Fruit fly (Drosophila melanogaster) whole organism, pupa: ENCODE data around the gene CG14926.

Experiments
- CG10348 ChIP-seq: fragments of 200-800 bp; sonication (Bioruptor generic); IDR thresholded peaks from 2 replicates; pipeline ENCODE4 v1.3.6; 2022; ENCODE audit warnings: missing biosample characterization, missing genetic modification characterization
- CG12605 ChIP-seq: fragments of 200-800 bp; sonication (Bioruptor generic); IDR thresholded peaks from 2 replicates; pipeline ENCODE4 v1.3.6; 2022; ENCODE audit warnings: missing biosample characterization, missing genetic modification characterization
- CG13204 ChIP-seq: fragments of 200-800 bp; sonication (Bioruptor generic); optimal IDR thresholded peaks from 2 replicates; lab custom pipeline; 2018; ENCODE audit warnings: missing biosample characterization, mild to moderate bottlenecking, missing genetic modification characterization, moderate library complexity
- CG14655 ChIP-seq: fragments of 200-800 bp; sonication (Bioruptor generic); optimal IDR thresholded peaks from 3 replicates; lab custom pipeline; 2017; ENCODE audit warnings: mild to moderate bottlenecking, missing biosample characterization, missing genetic modification reagents, missing genetic modification characterization
- CG15710 ChIP-seq: fragments of 200-800 bp; sonication (Bioruptor generic); optimal IDR thresholded peaks from 2 replicates; lab custom pipeline; 2018; ENCODE audit warnings: missing biosample characterization, mild to moderate bottlenecking, missing genetic modification characterization, moderate library complexity
- CG17806 ChIP-seq: fragments of 200-800 bp; sonication (Bioruptor generic); optimal IDR thresholded peaks from 2 replicates; lab custom pipeline; 2018; ENCODE audit warnings: missing biosample characterization, mild to moderate bottlenecking, missing genetic modification characterization, moderate library complexity
- CG32121 ChIP-seq: fragments of 200-800 bp; sonication (Bioruptor generic); IDR thresholded peaks from 2 replicates; pipeline ENCODE4 v1.3.6; 2022; ENCODE audit warnings: missing biosample characterization, missing genetic modification characterization
- CG34367 ChIP-seq: fragments of 200-800 bp; sonication (Bioruptor generic); optimal IDR thresholded peaks from 2 replicates; lab custom pipeline; 2018; ENCODE audit warnings: missing biosample characterization, mild to moderate bottlenecking, missing genetic modification characterization
- CG4496 ChIP-seq: fragments of 200-800 bp; sonication (Bioruptor generic); IDR thresholded peaks from 3 replicates; pipeline ENCODE4 v1.3.6; 2022; ENCODE audit warnings: missing biosample characterization, missing genetic modification characterization
- CG8159 ChIP-seq: fragments of 200-800 bp; sonication (Bioruptor generic); optimal IDR thresholded peaks from 3 replicates; lab custom pipeline; 2018; ENCODE audit warnings: missing biosample characterization, mild to moderate bottlenecking, missing genetic modification characterization, moderate library complexity
- CG8301 ChIP-seq: fragments of 200-800 bp; sonication (Bioruptor generic); optimal IDR thresholded peaks from 2 replicates; lab custom pipeline; 2018; ENCODE audit warnings: missing biosample characterization, mild to moderate bottlenecking, missing genetic modification characterization
- CG9948 ChIP-seq: fragments of 200-800 bp; sonication (Bioruptor generic); optimal IDR thresholded peaks from 2 replicates; lab custom pipeline; 2018; ENCODE audit warnings: missing biosample characterization, mild to moderate bottlenecking, missing genetic modification characterization, moderate library complexity
- D1 ChIP-seq: fragments of 200-800 bp; sonication (Bioruptor generic); optimal IDR thresholded peaks from 2 replicates; lab custom pipeline; 2018; ENCODE audit warnings: missing biosample characterization, mild to moderate bottlenecking, missing genetic modification characterization, moderate library complexity
- EcR ChIP-seq: fragments of 200-800 bp; sonication (Bioruptor generic); optimal IDR thresholded peaks from 3 replicates; lab custom pipeline; 2019; ENCODE audit warnings: missing biosample characterization, missing genetic modification characterization, mild to moderate bottlenecking, moderate library complexity, missing genetic modification reagents
- Ets98B ChIP-seq: fragments of 200-800 bp; sonication (Bioruptor generic); IDR thresholded peaks from 2 replicates; pipeline ENCODE4 v1.3.6; 2022; ENCODE audit warnings: missing biosample characterization, missing genetic modification characterization
- Pif1A ChIP-seq: fragments of 200-800 bp; sonication (Bioruptor generic); optimal IDR thresholded peaks from 3 replicates; lab custom pipeline; 2016; ENCODE audit warnings: missing biosample characterization, missing genetic modification characterization
- Pif1B ChIP-seq: fragments of 200-800 bp; sonication (Bioruptor generic); optimal IDR thresholded peaks from 3 replicates; lab custom pipeline; 2016; ENCODE audit warnings: missing biosample characterization, missing genetic modification characterization
- Snoo ChIP-seq: fragments of 200-800 bp; sonication (Bioruptor generic); optimal IDR thresholded peaks from 3 replicates; lab custom pipeline; 2017; ENCODE audit warnings: missing biosample characterization, mild to moderate bottlenecking, missing genetic modification characterization, inconsistent platforms
- fd96Ca ChIP-seq: fragments of 200-800 bp; sonication (Bioruptor generic); IDR thresholded peaks from 3 replicates; pipeline ENCODE4 v1.3.6; 2022; ENCODE audit warnings: missing biosample characterization, missing genetic modification characterization
- gl ChIP-seq: fragments of 200-800 bp; sonication (Bioruptor generic); optimal IDR thresholded peaks from 2 replicates; lab custom pipeline; 2018; ENCODE audit warnings: missing biosample characterization, mild to moderate bottlenecking, missing genetic modification characterization
- rn ChIP-seq: fragments of 200-800 bp; sonication (Bioruptor generic); IDR thresholded peaks from 2 replicates; pipeline ENCODE4 v1.3.6; 2022; ENCODE audit warnings: missing biosample characterization, missing genetic modification characterization

The CG14926 gene

dm6 chr2L:11328357-11328756, 14.8 kb downstream of the CG14926 start:
- peak; percentile 37 for TF ChIP-seq Pif1A
- TF ChIP-seq Snoo (tag; lab: Kevin White, UChicago), result peak; percentile 57
- TF ChIP-seq CG10348 (GFP tag; lab: Robert Waterston, UW), result no peak
- TF ChIP-seq gl (tag; lab: Kevin White, UChicago), result no peak
- TF ChIP-seq EcR (GFP tag; lab: Kevin White, UChicago), result no peak
- TF ChIP-seq CG17806 (tag; lab: Kevin White, UChicago), result peak; percentile 15
- TF ChIP-seq Ets98B (GFP tag; lab: Robert Waterston, UW), result peak; percentile 41; the same call in 1 of the 2 replicates
- no peak for TF ChIP-seq D1
- no peak for TF ChIP-seq CG12605 (GFP tag; lab: Robert Waterston, UW)
- peak; percentile 40; the same call in 1 of the 3 replicates for TF ChIP-seq fd96Ca
- no peak for TF ChIP-seq CG9948 (tag; lab: Kevin White, UChicago)
- TF ChIP-seq CG8301 (tag; lab: Kevin White, UChicago), result peak; percentile 38
- TF ChIP-seq CG32121, result no peak
- TF ChIP-seq rn, result no peak
- TF ChIP-seq CG15710 (tag; lab: Kevin White, UChicago), result peak; percentile 18
- no peak for TF ChIP-seq Pif1B
- no peak; the same call in 2 of the 3 replicates for TF ChIP-seq CG4496 (GFP tag; lab: Robert Waterston, UW)
- TF ChIP-seq CG34367 (tag; lab: Kevin White, UChicago), result peak; percentile 6
- no peak for TF ChIP-seq CG13204 (GFP tag; lab: Kevin White, UChicago)
- peak; percentile 43 for TF ChIP-seq CG14655 (GFP tag; lab: Kevin White, UChicago)
- peak; percentile 27 for TF ChIP-seq CG8159
- TF ChIP-seq, all 21 proteins: peak for 10

dm6 chr2L:11326373-11326772, 16.7 kb downstream of the CG14926 start:
- TF ChIP-seq CG13204 (GFP tag; lab: Kevin White, UChicago) (no peak), Snoo (tag; lab: Kevin White, UChicago) (peak; percentile 60), CG8159 (peak; percentile 65), EcR (GFP tag; lab: Kevin White, UChicago) (no peak), CG12605 (GFP tag; lab: Robert Waterston, UW) (no peak), CG14655 (GFP tag; lab: Kevin White, UChicago) (no peak), rn (no peak), Pif1B (peak; percentile 25), CG17806 (tag; lab: Kevin White, UChicago) (peak; percentile 15), Pif1A (peak; percentile 31), D1 (no peak), gl (tag; lab: Kevin White, UChicago) (no peak), CG8301 (tag; lab: Kevin White, UChicago) (no peak), CG15710 (tag; lab: Kevin White, UChicago) (peak; percentile 14), CG10348 (GFP tag; lab: Robert Waterston, UW) (no peak), fd96Ca (0 out of 3 replicates have a peak, but pooled peaks have one; percentile 9), CG9948 (tag; lab: Kevin White, UChicago) (peak; percentile 8), Ets98B (GFP tag; lab: Robert Waterston, UW) (no peak), CG4496 (GFP tag; lab: Robert Waterston, UW) (0 out of 3 replicates have a peak, but pooled peaks have one; percentile 12), CG34367 (tag; lab: Kevin White, UChicago) (no peak), CG32121 (no peak)
- TF ChIP-seq, all 21 proteins: peak for 9

- TF ChIP-seq CG10348 (GFP tag; lab: Robert Waterston, UW) (no peak), CG4496 (GFP tag; lab: Robert Waterston, UW) (peak; percentile 97), CG15710 (tag; lab: Kevin White, UChicago) (peak; percentile 96), Snoo (tag; lab: Kevin White, UChicago) (peak; percentile 91), Ets98B (GFP tag; lab: Robert Waterston, UW) (peak; percentile 96), D1 (peak; percentile 86), CG8159 (peak; percentile 94), EcR (GFP tag; lab: Kevin White, UChicago) (peak; percentile 18), CG34367 (tag; lab: Kevin White, UChicago) (peak; percentile 96), Pif1A (peak; percentile 96), CG14655 (GFP tag; lab: Kevin White, UChicago) (peak; percentile 95), CG13204 (GFP tag; lab: Kevin White, UChicago) (peak; percentile 87), fd96Ca (peak; percentile 95), CG8301 (tag; lab: Kevin White, UChicago) (peak; percentile 94), gl (tag; lab: Kevin White, UChicago) (peak; percentile 93), Pif1B (peak; percentile 95), CG32121 (peak; percentile 91), rn (peak; percentile 89), CG9948 (tag; lab: Kevin White, UChicago) (peak; percentile 96), CG17806 (tag; lab: Kevin White, UChicago) (peak; percentile 95), CG12605 (GFP tag; lab: Robert Waterston, UW) (peak; percentile 94)
These were observed 19.2 kb downstream of the CG14926 start for dm6 chr2L:11323917-11324316.

dm6 chr2L:11322800-11323199, 20.3 kb downstream of the CG14926 start:
- no peak for TF ChIP-seq CG4496 (GFP tag; lab: Robert Waterston, UW)
- no peak for TF ChIP-seq CG12605 (GFP tag; lab: Robert Waterston, UW)
- no peak for TF ChIP-seq CG15710 (tag; lab: Kevin White, UChicago)
- no peak for TF ChIP-seq rn
- no peak for TF ChIP-seq CG34367 (tag; lab: Kevin White, UChicago)
- no peak for TF ChIP-seq CG13204 (GFP tag; lab: Kevin White, UChicago)

- TF ChIP-seq Pif1B (no peak), CG34367 (tag; lab: Kevin White, UChicago) (no peak), rn (no peak), Pif1A (no peak), CG9948 (tag; lab: Kevin White, UChicago) (peak; percentile 31), CG32121 (no peak), CG4496 (GFP tag; lab: Robert Waterston, UW) (no peak), CG14655 (GFP tag; lab: Kevin White, UChicago) (peak; percentile 19), CG13204 (GFP tag; lab: Kevin White, UChicago) (no peak), Ets98B (GFP tag; lab: Robert Waterston, UW) (no peak), D1 (no peak), CG17806 (tag; lab: Kevin White, UChicago) (peak; percentile 33), EcR (GFP tag; lab: Kevin White, UChicago) (no peak), gl (tag; lab: Kevin White, UChicago) (no peak), CG8159 (peak; percentile 40), Snoo (tag; lab: Kevin White, UChicago) (no peak), CG15710 (tag; lab: Kevin White, UChicago) (peak; percentile 15), fd96Ca (no peak), CG8301 (tag; lab: Kevin White, UChicago) (peak; percentile 11), CG12605 (GFP tag; lab: Robert Waterston, UW) (no peak), CG10348 (GFP tag; lab: Robert Waterston, UW) (no peak)
These were observed 21.0 kb downstream of the CG14926 start for dm6 chr2L:11322115-11322514.
